Worm (Caenorhabditis elegans): Measurements from ENCODE around the gene unc-4.

DNA sequence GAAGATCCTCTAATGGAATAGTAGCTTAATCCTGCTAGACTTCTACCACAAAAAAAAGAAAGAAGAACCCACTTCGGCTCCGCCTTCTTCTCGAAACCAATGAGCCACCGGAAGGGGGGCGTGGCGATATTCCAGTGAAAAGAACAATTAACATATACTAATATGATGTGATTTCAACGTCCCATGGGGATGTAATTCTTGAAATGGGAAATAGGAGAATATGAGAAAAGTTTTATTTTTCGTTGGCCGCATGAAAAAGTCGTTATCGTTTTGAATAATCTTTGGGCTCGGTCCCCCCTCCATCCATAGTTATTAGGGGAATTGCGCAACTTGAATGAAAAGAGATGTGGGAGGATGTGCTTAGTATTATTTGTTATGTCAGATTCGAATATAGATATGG, at the start of gene unc-4:
- TF ChIP-seq elt-3 (tag; optimal IDR thresholded peaks at IDR 0.05) (no peak), mep-1 (tag; optimal IDR thresholded peaks at IDR 0.05) (no peak), elt-1 (tag; optimal IDR thresholded peaks at IDR 0.05; ENCODE audit: borderline replicate concordance, insufficient read depth) (no peak), blmp-1 (tag; optimal IDR thresholded peaks at IDR 0.05) (no peak), ztf-11 (tag; optimal IDR thresholded peaks at IDR 0.05) (no peak), nhr-12 (tag; optimal IDR thresholded peaks at IDR 0.05) (no peak), lin-13 (tag; optimal IDR thresholded peaks at IDR 0.05) (no peak), ceh-43 (GFP tag; optimal IDR thresholded peaks at IDR 0.05) (no peak), snpc-4 (tag; optimal IDR thresholded peaks at IDR 0.05) (no peak), nhr-237 (tag; optimal IDR thresholded peaks at IDR 0.05) (no peak), nhr-76 (tag; optimal IDR thresholded peaks at IDR 0.05) (no peak)

Data from whole organism, mixed stage, embryonic.